Worm (Caenorhabditis elegans) whole organism, early embryonic: ENCODE data around the gene F15D4.5.

Experiments used
- aly-1 ChIP-seq: sonication (generic microtip); optimal IDR thresholded peaks from 2 replicates; lab custom pipeline; 2016; ENCODE audit warnings: missing genetic modification characterization, missing compliant biosample characterization
- ama-1 ChIP-seq: fragments of 150-350 bp; optimal IDR thresholded peaks from 2 replicates; lab custom pipeline; 2014
- ceh-36 ChIP-seq: sonication (generic microtip); optimal IDR thresholded peaks from 2 replicates; lab custom pipeline; 2016; ENCODE audit warnings: missing genetic modification characterization, inconsistent platforms, missing compliant biosample characterization
- flt-1 ChIP-seq: fragments of 200-800 bp; sonication (Bioruptor generic); IDR thresholded peaks from 2 replicates; pipeline ENCODE4 v1.3.6; 2022; ENCODE audit warnings: missing genetic modification characterization, missing compliant biosample characterization
- hmbx-1 ChIP-seq: sonication (generic microtip); optimal IDR thresholded peaks from 2 replicates; lab custom pipeline; 2016; ENCODE audit warnings: mild to moderate bottlenecking, missing genetic modification characterization, missing compliant biosample characterization
- hmg-4 ChIP-seq: fragments of 200-800 bp; sonication (Bioruptor generic); optimal IDR thresholded peaks from 2 replicates; lab custom pipeline; 2018; ENCODE audit warnings: mild to moderate bottlenecking, missing genetic modification characterization, missing compliant biosample characterization
- hnd-1 ChIP-seq: sonication (generic microtip); optimal IDR thresholded peaks from 2 replicates; lab custom pipeline; 2016; ENCODE audit warnings: missing genetic modification characterization, missing compliant biosample characterization
- pes-1 ChIP-seq: fragments of 200-800 bp; sonication (Bioruptor generic); IDR thresholded peaks from 2 replicates; pipeline ENCODE4 v1.3.6; 2022; ENCODE audit warnings: missing genetic modification reagents, missing genetic modification characterization, missing compliant biosample characterization
- scrt-1 ChIP-seq: fragments of 200-800 bp; sonication (Bioruptor generic); IDR thresholded peaks from 2 replicates; pipeline ENCODE4 v1.3.6; 2022; ENCODE audit warnings: missing genetic modification characterization, missing compliant biosample characterization
- sea-1 ChIP-seq: fragments of 200-800 bp; sonication (Bioruptor generic); conservative IDR thresholded peaks from 2 replicates; pipeline ENCODE4 v1.3.6; 2022; ENCODE audit warnings: missing genetic modification characterization, missing compliant biosample characterization

DNA sequence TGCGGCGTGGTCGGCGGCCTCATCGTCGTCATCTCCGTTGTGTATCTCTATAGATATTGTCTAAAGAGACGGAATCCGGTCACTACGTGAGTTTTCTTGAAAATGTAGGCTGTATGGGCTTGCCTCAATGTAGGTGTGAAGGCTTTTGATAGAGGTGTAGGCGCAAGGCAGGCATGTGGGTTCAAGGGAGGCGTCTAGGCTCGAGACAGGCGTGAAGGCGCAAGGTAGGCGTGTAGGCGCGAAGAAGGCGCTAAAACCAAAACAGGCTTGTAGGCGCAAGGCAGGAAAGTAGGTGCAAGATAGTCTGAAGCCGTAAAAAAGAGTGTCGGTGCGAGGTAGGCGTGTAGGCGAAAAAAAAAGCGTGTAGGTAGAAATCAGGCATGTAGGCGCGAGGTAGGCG, 33.0 kb downstream of the F15D4.5 start:
- TF ChIP-seq flt-1: no peak
- TF ChIP-seq hmg-4 (GFP tag; lab: Kevin White, UChicago): no peak
- no peak for TF ChIP-seq pes-1 (GFP tag; lab: Robert Waterston, UW)
- no peak for TF ChIP-seq ama-1 (lab: Kevin White, UChicago)
- TF ChIP-seq aly-1 (tag; lab: Kevin White, UChicago): no peak
- TF ChIP-seq hmbx-1 (tag; lab: Kevin White, UChicago): no peak
- no peak for TF ChIP-seq sea-1
- TF ChIP-seq hnd-1 (tag; lab: Kevin White, UChicago): no peak
- no peak for TF ChIP-seq ceh-36 (tag; lab: Kevin White, UChicago)
- TF ChIP-seq scrt-1: no peak
